Fruit fly (Drosophila melanogaster): ENCODE measurements around the gene CG13658.

DNA sequence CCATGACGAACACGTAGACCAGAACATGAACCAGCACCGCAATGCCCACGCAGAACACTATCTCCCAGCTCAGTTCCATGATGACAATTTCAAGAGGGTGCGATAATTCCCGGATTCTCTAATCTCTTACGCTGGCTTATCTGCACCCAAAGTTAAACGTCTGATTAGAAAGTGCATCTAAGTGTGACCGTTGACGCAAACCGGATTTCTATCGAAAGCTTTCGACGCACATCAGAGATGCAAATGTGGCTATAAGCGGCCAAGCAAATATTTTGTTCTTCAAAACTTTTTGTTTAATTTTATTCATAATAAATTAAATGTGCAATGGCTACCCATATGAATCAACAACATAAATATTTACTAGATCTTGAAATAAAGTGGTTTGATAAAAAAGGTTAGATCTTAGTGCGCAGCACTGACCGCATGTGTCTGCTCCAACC, 24.9 kb upstream of the CG13658 start, which contains the start of the genes Kdsr and CG11858:
- TF ChIP-seq CTCF (optimal IDR thresholded peaks at IDR 0.05) (no peak), CG8478 (optimal IDR thresholded peaks at IDR 0.05) (no peak)

All from S2 (cell line).